Worm (Caenorhabditis elegans): Measurements from ENCODE around the gene F07E5.8.
A peak's percentile ranks its signal among the peaks of the same experiment; 100 is the strongest.

The F07E5.8 gene

DNA sequence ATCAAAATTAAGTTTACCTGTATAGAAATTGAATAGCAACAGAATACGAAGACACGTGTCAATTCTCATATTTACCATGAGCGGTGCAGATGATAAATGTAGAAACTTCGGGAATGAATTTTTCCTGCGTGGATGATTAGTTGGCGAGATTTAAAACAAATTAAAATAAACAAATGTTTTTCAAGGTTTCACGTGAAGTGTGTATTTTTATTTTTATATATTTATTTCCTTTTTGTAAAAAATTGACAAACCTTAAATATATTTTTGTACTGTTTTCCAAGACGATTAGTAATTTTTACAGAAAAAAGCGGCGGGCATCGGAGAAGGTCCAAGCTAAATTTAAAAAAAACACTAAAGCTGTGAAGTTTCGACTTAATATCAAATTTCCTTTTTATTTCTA, at the start of gene F07E5.8:
TSS of gene F07E5.8 (minus strand) at position 101 of the 400 bp plus-strand sequence.
- TF ChIP-seq R02D3.7 (tag; optimal IDR thresholded peaks at IDR 0.05) (no peak), T26A8.4 (GFP tag; IDR thresholded peaks at IDR 0.05) (no peak), unc-39 (tag; optimal IDR thresholded peaks at IDR 0.05) (no peak), nhr-77 (tag; optimal IDR thresholded peaks at IDR 0.05) (no peak), snpc-1.2 (GFP tag; IDR thresholded peaks at IDR 0.05) (no peak), hlh-11 (tag; optimal IDR thresholded peaks at IDR 0.05) (no peak), mdt-29 (GFP tag; IDR thresholded peaks at IDR 0.05) (no peak), ctbp-1 (GFP tag; IDR thresholded peaks at IDR 0.05) (no peak), ceh-44 (GFP tag; IDR thresholded peaks at IDR 0.05) (no peak), lim-7 (GFP tag; IDR thresholded peaks at IDR 0.05) (no peak), Y105C5A.15 (GFP tag; IDR thresholded peaks at IDR 0.05) (no peak), nhr-28 (tag; optimal IDR thresholded peaks at IDR 0.05) (no peak), dmd-8 (GFP tag; IDR thresholded peaks at IDR 0.05) (no peak), pha-4 (GFP tag; IDR thresholded peaks at IDR 0.05) (no peak), pha-4 (tag; optimal IDR thresholded peaks at IDR 0.05) (no peak), tra-1 (GFP tag; IDR thresholded peaks at IDR 0.05) (no peak), T20F7.1 (GFP tag; optimal IDR thresholded peaks at IDR 0.05) (no peak), nhr-76 (tag; optimal IDR thresholded peaks at IDR 0.05) (no peak), Y5F2A.4 (GFP tag; optimal IDR thresholded peaks at IDR 0.05) (no peak)

DNA sequence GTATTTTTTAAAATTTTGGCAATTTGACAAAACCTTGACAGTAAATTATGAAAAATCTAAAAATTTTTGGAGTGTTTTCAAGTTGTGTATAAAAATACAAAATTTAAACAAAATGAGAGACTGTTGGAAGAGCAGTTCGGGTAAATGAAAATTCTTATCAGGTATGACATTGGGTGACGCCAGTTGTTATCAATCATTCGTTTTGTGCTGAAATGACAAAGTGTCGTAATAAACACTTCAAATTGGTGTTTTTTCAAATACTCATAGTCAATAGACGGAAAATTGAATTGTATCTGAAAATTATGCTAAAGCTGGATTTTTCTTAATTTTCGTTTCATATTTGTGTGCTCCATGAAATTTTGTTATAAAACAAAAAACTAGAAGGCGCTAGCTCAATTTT, 47.3 kb upstream of the F07E5.8 start:
- TF ChIP-seq php-3 (GFP tag; IDR thresholded peaks at IDR 0.05) (0 out of 2 replicates have a peak, but pooled peaks have one; percentile 29), madf-9 (GFP tag; conservative IDR thresholded peaks at IDR 0.05) (no peak), dmd-6 (GFP tag; IDR thresholded peaks at IDR 0.05) (peak; percentile 22; the same call in 1 of the 2 replicates), zfp-3 (GFP tag; conservative IDR thresholded peaks at IDR 0.05) (no peak), pqm-1 (tag; optimal IDR thresholded peaks at IDR 0.05) (peak; percentile 64), lin-15B (tag; optimal IDR thresholded peaks at IDR 0.05) (no peak)

DNA sequence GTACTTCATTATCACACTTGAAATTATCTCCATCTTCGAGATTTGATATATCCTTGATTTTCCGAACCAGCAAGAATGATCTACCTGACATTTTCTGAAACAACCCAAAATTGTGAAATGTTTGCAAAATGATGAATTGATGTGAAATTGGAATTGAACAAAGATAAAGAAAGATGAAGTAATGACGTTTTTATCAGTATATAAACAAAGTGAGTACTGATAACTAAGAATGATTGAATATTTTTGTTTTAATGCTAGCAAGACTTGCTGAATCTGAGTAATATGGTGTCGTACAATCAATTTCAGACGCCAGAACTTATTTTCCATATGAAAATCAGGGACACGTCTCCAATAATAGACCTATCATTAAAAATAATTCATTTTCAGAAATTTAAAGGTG, 46.7 kb upstream of the F07E5.8 start, which contains the start of gene math-37:
TSS of gene math-37 (minus strand) at position 101 of the 400 bp plus-strand sequence.
- TF ChIP-seq sdz-12 (GFP tag; optimal IDR thresholded peaks at IDR 0.05) (no peak), pqm-1 (tag; optimal IDR thresholded peaks at IDR 0.05) (peak; percentile 47), daf-16 (GFP tag; optimal IDR thresholded peaks at IDR 0.05) (no peak), daf-16 (tag; optimal IDR thresholded peaks at IDR 0.05) (peak; percentile 35), nhr-28 (tag; optimal IDR thresholded peaks at IDR 0.05) (peak; percentile 39)

DNA sequence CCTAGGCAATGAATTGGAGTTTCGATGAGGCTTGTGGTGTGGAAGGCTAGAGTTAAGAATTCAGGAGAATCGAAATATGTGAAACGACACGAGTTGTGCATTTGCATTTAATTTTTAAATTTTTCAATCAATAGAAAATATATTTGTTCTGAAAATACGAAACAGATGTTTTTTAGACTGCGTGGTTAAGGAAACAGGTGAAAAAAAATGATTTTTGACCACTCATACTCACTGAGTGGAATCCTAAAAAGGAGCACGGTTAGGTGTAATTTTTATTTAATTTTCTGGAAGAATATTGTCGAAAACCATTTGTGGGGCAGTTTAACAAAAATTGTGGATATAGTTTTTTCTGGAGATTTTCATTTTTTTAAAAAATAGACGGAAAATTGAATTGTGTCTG, 41.4 kb upstream of the F07E5.8 start, which contains the start of gene srh-195:
TSS of gene srh-195 (minus strand) at position 101 of the 400 bp plus-strand sequence.
- TF ChIP-seq dpl-1 (GFP tag; optimal IDR thresholded peaks at IDR 0.05) (no peak), ceh-62 (tag; optimal IDR thresholded peaks at IDR 0.05) (no peak), hlh-11 (tag; optimal IDR thresholded peaks at IDR 0.05) (no peak), nhr-25 (tag; optimal IDR thresholded peaks at IDR 0.05; ENCODE audit: borderline replicate concordance, insufficient read depth) (no peak), tra-1 (GFP tag; IDR thresholded peaks at IDR 0.05) (no peak), ama-1 (optimal IDR thresholded peaks at IDR 0.05) (no peak), zip-2 (tag; optimal IDR thresholded peaks at IDR 0.05) (no peak), dmd-8 (GFP tag; IDR thresholded peaks at IDR 0.05) (no peak), nhr-11 (tag; optimal IDR thresholded peaks at IDR 0.05) (no peak), T26A8.4 (GFP tag; IDR thresholded peaks at IDR 0.05) (no peak), rbr-2 (tag; optimal IDR thresholded peaks at IDR 0.05) (no peak)

DNA sequence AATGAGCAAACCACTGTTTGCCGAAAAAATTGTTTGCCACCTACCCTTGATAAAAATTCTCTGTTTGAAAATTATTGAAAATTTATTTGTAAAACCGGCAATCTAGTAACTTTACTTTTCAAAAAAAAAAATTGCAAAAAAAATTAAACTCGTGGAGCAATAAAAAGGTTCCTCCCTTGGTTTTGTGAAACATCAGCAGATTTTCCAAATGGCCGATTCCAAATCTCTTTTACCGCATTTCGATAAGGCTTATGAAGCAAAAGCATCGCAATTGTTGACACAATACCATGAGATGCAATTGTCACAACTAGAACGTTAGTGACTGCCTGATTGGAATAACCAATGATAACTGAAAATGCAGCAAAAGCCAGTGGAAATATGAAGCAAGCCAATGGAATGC, 39.1 kb upstream of the F07E5.8 start:
- TF ChIP-seq pqm-1 (tag; optimal IDR thresholded peaks at IDR 0.05) (no peak), aha-1 (tag) (peak; percentile 90)
